Worm (Caenorhabditis elegans): Measurements from ENCODE around the gene vab-15.

Gene vab-15

ce11 chrX:9893069-9893468 is 46.0 kb downstream of the vab-15 start:
- TF ChIP-seq xnd-1 (tag; optimal IDR thresholded peaks at IDR 0.05) (no peak), athp-1 (tag; optimal IDR thresholded peaks at IDR 0.05) (no peak), lsy-27 (tag; optimal IDR thresholded peaks at IDR 0.05; ENCODE audit: borderline replicate concordance, insufficient read depth) (no peak), egrh-3 (GFP tag; IDR thresholded peaks at IDR 0.05) (no peak), attf-5 (GFP tag; optimal IDR thresholded peaks at IDR 0.05) (no peak), mcd-1 (GFP tag; IDR thresholded peaks at IDR 0.05) (no peak), aptf-3 (GFP tag; IDR thresholded peaks at IDR 0.05) (no peak), B0336.3 (GFP tag; IDR thresholded peaks at IDR 0.05) (no peak)

- TF ChIP-seq ceh-79 (tag; optimal IDR thresholded peaks at IDR 0.05) (no peak), aptf-3 (GFP tag; IDR thresholded peaks at IDR 0.05) (no peak), egrh-3 (GFP tag; IDR thresholded peaks at IDR 0.05) (no peak), C17E4.6 (GFP tag; IDR thresholded peaks at IDR 0.05) (no peak), tlf-1 (GFP tag; optimal IDR thresholded peaks at IDR 0.05) (no peak), D2030.7 (GFP tag; IDR thresholded peaks at IDR 0.05) (no peak), somi-1 (GFP tag; optimal IDR thresholded peaks at IDR 0.05) (no peak), xnd-1 (tag; optimal IDR thresholded peaks at IDR 0.05) (no peak)
Measured at ce11 chrX:9894844-9895243, 47.8 kb downstream of the vab-15 start, which contains the start of gene F21G4.3. F21G4.3 (plus strand) TSS chrX:9895144.

All from whole organism, young adult.